Fruit fly (Drosophila melanogaster) whole organism, prepupa: ENCODE measurements around the gene CG31459.

Experiments used
- Blimp-1 ChIP-seq: fragments of 200-800 bp; sonication (Bioruptor generic); optimal IDR thresholded peaks from 3 replicates; lab custom pipeline; 2017; ENCODE audit warnings: missing biosample characterization, missing genetic modification characterization, mild to moderate bottlenecking, moderate library complexity, missing genetic modification reagents
- CG10631 ChIP-seq: fragments of 200-800 bp; sonication (Bioruptor generic); optimal IDR thresholded peaks from 2 replicates; lab custom pipeline; 2016; ENCODE audit warnings: missing biosample characterization, missing genetic modification characterization
- CG10669 ChIP-seq: fragments of 200-800 bp; sonication (Bioruptor generic); optimal IDR thresholded peaks from 3 replicates; lab custom pipeline; 2018; ENCODE audit warnings: missing biosample characterization, mild to moderate bottlenecking, missing genetic modification characterization, moderate library complexity
- CG11294 ChIP-seq: fragments of 200-800 bp; sonication (Bioruptor generic); IDR thresholded peaks from 2 replicates; pipeline ENCODE4 v1.3.6; 2022; ENCODE audit warnings: missing biosample characterization, missing genetic modification characterization
- CG11762 ChIP-seq: fragments of 200-800 bp; sonication (Bioruptor generic); optimal IDR thresholded peaks from 3 replicates; lab custom pipeline; 2016; ENCODE audit warnings: missing biosample characterization, missing genetic modification characterization; ENCODE audit not compliant: insufficient read depth
- CG11902 ChIP-seq: fragments of 200-800 bp; sonication (Bioruptor generic); optimal IDR thresholded peaks from 3 replicates; lab custom pipeline; 2016; ENCODE audit warnings: missing biosample characterization, missing genetic modification characterization
- CG1621 ChIP-seq: fragments of 200-800 bp; sonication (Bioruptor generic); optimal IDR thresholded peaks from 3 replicates; lab custom pipeline; 2018; ENCODE audit warnings: missing biosample characterization, mild to moderate bottlenecking, missing genetic modification characterization
- CG16779 ChIP-seq: fragments of 200-800 bp; sonication (Bioruptor generic); optimal IDR thresholded peaks from 3 replicates; lab custom pipeline; 2017; ENCODE audit warnings: missing biosample characterization, mild to moderate bottlenecking, missing genetic modification characterization
- CG32006 ChIP-seq: fragments of 200-800 bp; sonication (Bioruptor generic); optimal IDR thresholded peaks from 3 replicates; lab custom pipeline; 2017; ENCODE audit warnings: missing biosample characterization, mild to moderate bottlenecking, missing genetic modification characterization
- CG34406 ChIP-seq: fragments of 200-800 bp; sonication (Bioruptor generic); optimal IDR thresholded peaks from 3 replicates; lab custom pipeline; 2016; ENCODE audit warnings: missing biosample characterization, missing genetic modification characterization
- CG4318 ChIP-seq: fragments of 200-800 bp; sonication (Bioruptor generic); optimal IDR thresholded peaks from 3 replicates; lab custom pipeline; 2017; ENCODE audit warnings: missing biosample characterization, mild to moderate bottlenecking, missing genetic modification characterization
- CG6163 ChIP-seq: fragments of 200-800 bp; sonication (Bioruptor generic); IDR thresholded peaks from 3 replicates; pipeline ENCODE4 v1.3.6; 2022; ENCODE audit warnings: missing biosample characterization, missing genetic modification characterization
- CG6276 ChIP-seq: fragments of 200-800 bp; sonication (Bioruptor generic); optimal IDR thresholded peaks from 2 replicates; lab custom pipeline; 2017; ENCODE audit warnings: missing biosample characterization, mild to moderate bottlenecking, missing genetic modification characterization
- CG6792 ChIP-seq: fragments of 200-800 bp; sonication (Bioruptor generic); optimal IDR thresholded peaks from 3 replicates; lab custom pipeline; 2016; ENCODE audit warnings: missing biosample characterization, missing genetic modification characterization
- CG6808 ChIP-seq: fragments of 200-800 bp; sonication (Bioruptor generic); optimal IDR thresholded peaks from 3 replicates; lab custom pipeline; 2017; ENCODE audit warnings: missing biosample characterization, missing genetic modification characterization, mild to moderate bottlenecking, moderate library complexity, missing genetic modification reagents
- CG6854 ChIP-seq: fragments of 200-800 bp; sonication (Bioruptor generic); optimal IDR thresholded peaks from 2 replicates; lab custom pipeline; 2017; ENCODE audit warnings: missing biosample characterization, mild to moderate bottlenecking, missing genetic modification characterization
- CG8119 ChIP-seq: fragments of 200-800 bp; sonication (Bioruptor generic); IDR thresholded peaks from 3 replicates; pipeline ENCODE4 v1.3.6; 2022; ENCODE audit warnings: missing biosample characterization, missing genetic modification characterization
- CG8319 ChIP-seq: fragments of 200-800 bp; sonication (Bioruptor generic); optimal IDR thresholded peaks from 3 replicates; lab custom pipeline; 2016; ENCODE audit warnings: missing biosample characterization, missing genetic modification characterization
- CG8632 ChIP-seq: fragments of 200-800 bp; sonication (Bioruptor generic); optimal IDR thresholded peaks from 3 replicates; lab custom pipeline; 2016; ENCODE audit warnings: missing biosample characterization, missing genetic modification characterization
- Eip78C ChIP-seq: fragments of 200-800 bp; sonication (Bioruptor generic); peaks from one replicate; lab custom pipeline; 2016; ENCODE audit warnings: missing biosample characterization, missing genetic modification characterization
- Eip93F ChIP-seq: fragments of 200-800 bp; sonication (Bioruptor generic); optimal IDR thresholded peaks from 2 replicates; lab custom pipeline; 2016; ENCODE audit warnings: missing biosample characterization, mild to moderate bottlenecking, missing genetic modification characterization
- Ets21C ChIP-seq: fragments of 200-800 bp; sonication (Bioruptor generic); optimal IDR thresholded peaks from 3 replicates; lab custom pipeline; 2016; ENCODE audit warnings: missing biosample characterization, missing genetic modification characterization
- Ets96B ChIP-seq: fragments of 200-800 bp; optimal IDR thresholded peaks from 2 replicates; lab custom pipeline; 2019; ENCODE audit warnings: missing biosample characterization, mild to moderate bottlenecking, missing genetic modification characterization, moderate library complexity
- Gug ChIP-seq: fragments of 200-800 bp; sonication (Bioruptor generic); IDR thresholded peaks from 2 replicates; pipeline ENCODE4 v1.3.6; 2022; ENCODE audit warnings: missing biosample characterization, missing genetic modification characterization
- Hr39 ChIP-seq: fragments of 200-800 bp; sonication (Bioruptor generic); optimal IDR thresholded peaks from 2 replicates; lab custom pipeline; 2016; ENCODE audit warnings: missing biosample characterization, missing genetic modification characterization
- Hr4 ChIP-seq: fragments of 200-800 bp; sonication (Bioruptor generic); optimal IDR thresholded peaks from 3 replicates; lab custom pipeline; 2016; ENCODE audit warnings: missing biosample characterization, missing genetic modification characterization
- Lpt ChIP-seq: fragments of 200-800 bp; sonication (Bioruptor generic); optimal IDR thresholded peaks from 3 replicates; lab custom pipeline; 2016; ENCODE audit warnings: missing biosample characterization, missing genetic modification characterization
- Met ChIP-seq: fragments of 200-800 bp; sonication (Bioruptor generic); optimal IDR thresholded peaks from 3 replicates; lab custom pipeline; 2016; ENCODE audit warnings: missing biosample characterization, missing genetic modification characterization
- OdsH ChIP-seq: fragments of 200-800 bp; sonication (Bioruptor generic); optimal IDR thresholded peaks from 3 replicates; lab custom pipeline; 2016; ENCODE audit warnings: missing biosample characterization, missing genetic modification characterization
- Sox14 ChIP-seq: fragments of 200-800 bp; sonication (Bioruptor generic); optimal IDR thresholded peaks from 3 replicates; lab custom pipeline; 2016; ENCODE audit warnings: missing biosample characterization, missing genetic modification characterization
- Sox15 ChIP-seq: fragments of 200-800 bp; sonication (Bioruptor generic); optimal IDR thresholded peaks from 3 replicates; lab custom pipeline; 2016; ENCODE audit warnings: missing biosample characterization, missing genetic modification characterization
- acj6 ChIP-seq: fragments of 200-800 bp; sonication (Bioruptor generic); optimal IDR thresholded peaks from 3 replicates; lab custom pipeline; 2016; ENCODE audit warnings: missing biosample characterization, missing genetic modification characterization
- cyc ChIP-seq: fragments of 200-800 bp; sonication (Bioruptor generic); optimal IDR thresholded peaks from 3 replicates; lab custom pipeline; 2016; ENCODE audit warnings: missing biosample characterization, missing genetic modification characterization
- dac ChIP-seq: fragments of 200-800 bp; sonication (Bioruptor generic); optimal IDR thresholded peaks from 2 replicates; lab custom pipeline; 2017; ENCODE audit warnings: missing biosample characterization, mild to moderate bottlenecking, missing genetic modification characterization
- dsx ChIP-seq: fragments of 200-800 bp; optimal IDR thresholded peaks from 3 replicates; lab custom pipeline; 2019; ENCODE audit warnings: missing biosample characterization, mild to moderate bottlenecking, missing genetic modification characterization, moderate library complexity; ENCODE audit not compliant: poor library complexity, severe bottlenecking
- eg ChIP-seq: fragments of 200-800 bp; sonication (Bioruptor generic); IDR thresholded peaks from 3 replicates; pipeline ENCODE4 v1.3.6; 2022; ENCODE audit warnings: missing biosample characterization, missing genetic modification characterization
- esn ChIP-seq: fragments of 200-800 bp; sonication (Bioruptor generic); optimal IDR thresholded peaks from 2 replicates; lab custom pipeline; 2016; ENCODE audit warnings: missing biosample characterization, mild to moderate bottlenecking, missing genetic modification characterization, moderate library complexity
- fd59A ChIP-seq: fragments of 200-800 bp; sonication (Bioruptor generic); optimal IDR thresholded peaks from 2 replicates; lab custom pipeline; 2017; ENCODE audit warnings: missing biosample characterization, mild to moderate bottlenecking, missing genetic modification characterization, missing genetic modification reagents
- fkh ChIP-seq: fragments of 200-800 bp; sonication (Bioruptor generic); optimal IDR thresholded peaks from 3 replicates; lab custom pipeline; 2017; ENCODE audit warnings: missing biosample characterization, mild to moderate bottlenecking, missing genetic modification characterization, moderate library complexity
- lz ChIP-seq: fragments of 200-800 bp; sonication (Bioruptor generic); optimal IDR thresholded peaks from 3 replicates; lab custom pipeline; 2016; ENCODE audit warnings: missing biosample characterization, missing genetic modification characterization
- pdm3 ChIP-seq: fragments of 200-800 bp; sonication (Bioruptor generic); optimal IDR thresholded peaks from 3 replicates; lab custom pipeline; 2016; ENCODE audit warnings: missing biosample characterization, missing genetic modification characterization
- salr ChIP-seq, 2 experiments: fragments of 200-800 bp; sonication (Bioruptor generic); optimal IDR thresholded peaks; 3 replicates each; lab custom pipeline; 2016 to 2018; ENCODE audit warnings: missing biosample characterization in 2 of 2, missing genetic modification characterization in 2 of 2, mild to moderate bottlenecking in 1 of 2
- spab ChIP-seq: fragments of 200-800 bp; sonication (Bioruptor generic); optimal IDR thresholded peaks from 2 replicates; lab custom pipeline; 2017; ENCODE audit warnings: missing biosample characterization, mild to moderate bottlenecking, missing genetic modification characterization, missing genetic modification reagents
- svp ChIP-seq: fragments of 200-800 bp; sonication (Bioruptor generic); peaks from one replicate; lab custom pipeline; 2016; ENCODE audit warnings: missing biosample characterization, missing genetic modification characterization
- topi ChIP-seq: fragments of 200-800 bp; sonication (Bioruptor generic); optimal IDR thresholded peaks from 3 replicates; lab custom pipeline; 2016; ENCODE audit warnings: missing biosample characterization, missing genetic modification characterization
- vri ChIP-seq: fragments of 200-800 bp; sonication (Bioruptor generic); optimal IDR thresholded peaks from 3 replicates; lab custom pipeline; 2016; ENCODE audit warnings: missing biosample characterization, mild to moderate bottlenecking, missing genetic modification characterization

CG31459 gene

dm6 chr3R:19860996-19861719 lies 20.5 kb downstream of the CG31459 start, which contains the start of the genes Ire1 and Mrm2 (continued):
- TF ChIP-seq Lpt (GFP tag; lab: Kevin White, UChicago) (no peak), CG8632 (GFP tag; lab: Kevin White, UChicago) (peak; percentile 31), CG1621 (tag; lab: Kevin White, UChicago) (peak; percentile 87), pdm3 (peak; percentile 78), CG32006 (GFP tag; lab: Kevin White, UChicago) (peak; percentile 74), vri (peak; percentile 49), Ets96B (peak; percentile 40), Ets21C (GFP tag; lab: Kevin White, UChicago) (peak; percentile 75), CG6854 (GFP tag; lab: Kevin White, UChicago) (peak; percentile 71), Hr4 (GFP tag; lab: Kevin White, UChicago) (peak; percentile 79)
- TF ChIP-seq, all 60 proteins: peak for 51

dm6 chr3R:19863979-19864775 lies 23.5 kb downstream of the CG31459 start, which contains the start of the genes CG4572 and CG4686:
CG4572 (minus strand) TSS chr3R:19864393.
CG4686 (plus strand) TSS chr3R:19864496.
- TF ChIP-seq fd59A, result peak; percentile 63
- TF ChIP-seq fkh, result no peak
- peak; percentile 81 for TF ChIP-seq Met
- peak; percentile 89 for TF ChIP-seq lz (GFP tag; lab: Kevin White, UChicago)
- TF ChIP-seq cyc (GFP tag; lab: Kevin White, UChicago), result peak; percentile 84
- TF ChIP-seq CG6163 (GFP tag; lab: Robert Waterston, UW), result peak; percentile 77
- TF ChIP-seq CG6808, result peak; percentile 62
- peak; percentile 73 for TF ChIP-seq CG4318 (GFP tag; lab: Kevin White, UChicago)
- TF ChIP-seq acj6 (GFP tag; lab: Kevin White, UChicago), result peak; percentile 79
- peak; percentile 67 for TF ChIP-seq spab (GFP tag; lab: Kevin White, UChicago)
- TF ChIP-seq Sox15, result peak; percentile 73
- TF ChIP-seq CG6276 (GFP tag; lab: Kevin White, UChicago), result no peak
- peak; percentile 8 for TF ChIP-seq CG6854 (GFP tag; lab: Kevin White, UChicago)
- no peak for TF ChIP-seq svp (GFP tag; lab: Kevin White, UChicago)
- TF ChIP-seq Eip78C, result peak; percentile 92
- TF ChIP-seq topi, result peak; percentile 79
- TF ChIP-seq dac, result no peak
- TF ChIP-seq esn (GFP tag; lab: Kevin White, UChicago), result peak; percentile 87
- peak; percentile 67 for TF ChIP-seq Ets96B
- peak; percentile 89 for TF ChIP-seq Hr39 (GFP tag; lab: Kevin White, UChicago)
- TF ChIP-seq CG8319, result peak; percentile 71
- peak; percentile 74 for TF ChIP-seq Sox14 (GFP tag; lab: Kevin White, UChicago)
- TF ChIP-seq Blimp-1 (GFP tag; lab: Kevin White, UChicago), result peak; percentile 47
- TF ChIP-seq CG11902, result peak; percentile 75
- TF ChIP-seq CG11762 (GFP tag; lab: Kevin White, UChicago), result peak; percentile 81
- peak; percentile 63 for TF ChIP-seq dsx
- TF ChIP-seq OdsH (GFP tag; lab: Kevin White, UChicago), result peak; percentile 85
- TF ChIP-seq Ets21C (GFP tag; lab: Kevin White, UChicago), result peak; percentile 77
- peak; percentile 74 for TF ChIP-seq CG34406 (GFP tag; lab: Kevin White, UChicago)
- TF ChIP-seq Gug, result peak; percentile 83
- TF ChIP-seq eg (GFP tag; lab: Robert Waterston, UW), result peak; percentile 85; the same call in 2 of the 3 replicates
- TF ChIP-seq CG32006 (GFP tag; lab: Kevin White, UChicago), result peak; percentile 83
- peak; percentile 74 for TF ChIP-seq CG8119
- peak; percentile 26 to 83 for TF ChIP-seq salr (GFP tag; optimal IDR thresholded peaks at IDR 0.05; lab: Kevin White, UChicago)
- TF ChIP-seq CG6792 (GFP tag; lab: Kevin White, UChicago), result peak; percentile 71
- peak; percentile 85 for TF ChIP-seq Eip93F
- TF ChIP-seq CG10669 (GFP tag; lab: Kevin White, UChicago), result peak; percentile 74
- peak; percentile 85 for TF ChIP-seq CG10631 (GFP tag; lab: Kevin White, UChicago)
- TF ChIP-seq CG16779 (tag; lab: Kevin White, UChicago), result no peak
- TF ChIP-seq CG11294 (GFP tag; lab: Robert Waterston, UW), result peak; percentile 79
